Fruit fly (Drosophila melanogaster) Kc167 (cell line): Measurements from ENCODE around the gene CG6168.

Experiments used
- Sin3A ChIP-seq: fragments of >200 bp; optimal IDR thresholded peaks from 2 replicates; lab custom pipeline; 2018; ENCODE audit warnings: missing external identifiers
- h ChIP-seq: fragments of >200 bp; optimal IDR thresholded peaks from 3 replicates; lab custom pipeline; 2018; ENCODE audit warnings: missing external identifiers
- insv ChIP-seq: fragments of >200 bp; optimal IDR thresholded peaks from 3 replicates; lab custom pipeline; 2018; ENCODE audit warnings: missing external identifiers
- psq ChIP-seq: fragments of >200 bp; optimal IDR thresholded peaks from 2 replicates; lab custom pipeline; 2017; ENCODE audit warnings: missing external identifiers
- ttk ChIP-seq: sonication (Bioruptor generic); optimal IDR thresholded peaks from 2 replicates; lab custom pipeline; 2017; ENCODE audit warnings: missing external identifiers

DNA sequence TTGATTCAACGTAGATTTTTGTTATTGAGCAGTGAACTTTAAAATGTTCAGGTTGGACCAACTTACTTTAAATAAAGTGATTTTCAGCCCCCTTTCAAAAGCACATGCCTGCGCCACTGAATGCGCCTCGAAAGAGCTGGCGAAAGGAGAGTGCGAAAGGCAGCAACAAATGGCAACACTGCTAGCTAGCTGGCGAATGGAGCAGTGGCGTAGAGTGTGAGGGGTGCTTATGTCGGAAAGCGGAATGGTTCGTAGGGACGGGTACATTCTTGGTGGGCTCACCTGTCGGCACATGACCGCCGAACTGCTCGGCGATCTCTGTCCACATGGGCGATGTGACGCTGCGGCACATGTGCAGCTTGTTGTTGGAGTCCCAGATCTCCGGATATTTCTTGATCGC, 42.8 kb upstream of the CG6168 start:
- no peak for TF ChIP-seq insv (lab: Kevin White, UChicago)
- no peak for TF ChIP-seq ttk (lab: Kevin White, UChicago)
- TF ChIP-seq h = no peak
- TF ChIP-seq psq (lab: Kevin White, UChicago) = no peak
- no peak for TF ChIP-seq Sin3A (lab: Kevin White, UChicago)
